Fruit fly (Drosophila melanogaster) Kc167 (cell line): ENCODE measurements around the gene CG31174.

ENCODE experiments used
- Myc ChIP-seq: fragments of >200 bp; optimal IDR thresholded peaks from 2 replicates; lab custom pipeline; 2017; ENCODE audit warnings: missing external identifiers
- Sin3A ChIP-seq: fragments of >200 bp; optimal IDR thresholded peaks from 2 replicates; lab custom pipeline; 2018; ENCODE audit warnings: missing external identifiers
- h ChIP-seq: fragments of >200 bp; optimal IDR thresholded peaks from 3 replicates; lab custom pipeline; 2018; ENCODE audit warnings: missing external identifiers
- psq ChIP-seq: fragments of >200 bp; optimal IDR thresholded peaks from 2 replicates; lab custom pipeline; 2017; ENCODE audit warnings: missing external identifiers
- ttk ChIP-seq: sonication (Bioruptor generic); optimal IDR thresholded peaks from 2 replicates; lab custom pipeline; 2017; ENCODE audit warnings: missing external identifiers

dm6 chr3R:21836201-21836504 is 33.2 kb downstream of the CG31174 start:
- no peak for TF ChIP-seq psq
- TF ChIP-seq Sin3A (lab: Kevin White, UChicago): no peak
- TF ChIP-seq ttk (lab: Kevin White, UChicago): no peak
- TF ChIP-seq h (lab: Kevin White, UChicago): no peak
- no peak for TF ChIP-seq Myc (lab: Kevin White, UChicago)
